Worm (Caenorhabditis elegans) whole organism, L4/young adult: ENCODE results near the gene nas-21.

Source experiments
- dao-5 ChIP-seq: sonication (generic microtip); optimal IDR thresholded peaks from 2 replicates; lab custom pipeline; 2016; ENCODE audit warnings: missing genotype, missing genetic modification characterization, moderate library complexity, missing compliant biosample characterization
- him-1 ChIP-seq: sonication (generic microtip); optimal IDR thresholded peaks from 2 replicates; lab custom pipeline; 2016; ENCODE audit warnings: missing genotype, missing genetic modification reagents, missing genetic modification characterization, missing compliant biosample characterization

DNA sequence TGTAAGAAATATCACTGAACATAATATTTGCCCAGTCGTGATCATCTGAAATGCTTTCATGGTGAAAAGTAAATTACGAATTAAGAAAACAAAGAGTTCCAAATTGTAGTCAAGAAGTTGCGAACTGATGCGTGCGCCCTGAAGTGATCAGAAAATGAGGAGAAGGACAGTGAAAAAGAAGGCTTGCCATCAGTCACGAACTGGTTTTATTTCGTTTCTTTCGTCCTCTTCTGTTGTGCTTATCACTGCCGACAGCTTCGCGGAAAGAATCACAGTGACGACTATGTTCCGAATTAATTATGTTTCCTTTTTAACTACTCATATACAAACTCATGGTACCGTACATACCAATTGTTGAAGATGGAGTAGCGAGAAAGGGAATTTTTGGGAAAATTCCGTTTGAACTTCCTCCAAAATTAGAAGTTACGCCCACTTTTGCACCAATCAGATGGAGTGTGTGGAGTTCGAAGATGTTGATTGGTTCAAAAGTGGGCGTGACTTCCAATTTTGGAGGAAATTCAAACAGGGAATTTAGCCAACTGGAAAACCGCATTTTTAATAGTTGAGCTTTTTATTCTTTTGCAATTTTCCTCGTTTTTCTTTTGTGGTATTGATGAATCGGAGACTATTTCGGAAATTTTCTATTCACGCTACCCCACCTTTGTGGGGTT, 30.9 kb downstream of the nas-21 start, which contains the start of gene C55A6.12:
- no peak for TF ChIP-seq him-1 (tag; lab: Kevin White, UChicago)
- TF ChIP-seq dao-5: no peak
